Worm (Caenorhabditis elegans): ENCODE measurements around the gene trpp-12.

The trpp-12 gene

ce11 chrX:2452716-2453115 is 43.2 kb downstream of the trpp-12 start:
- TF ChIP-seq attf-5 (GFP tag; optimal IDR thresholded peaks at IDR 0.05) = no peak
- no peak for TF ChIP-seq F37B4.10 (GFP tag; IDR thresholded peaks at IDR 0.05)
- TF ChIP-seq lag-1 (GFP tag; IDR thresholded peaks at IDR 0.05) = no peak
- no peak for TF ChIP-seq lin-54 (GFP tag; optimal IDR thresholded peaks at IDR 0.05)
- TF ChIP-seq dpl-1 (GFP tag; optimal IDR thresholded peaks at IDR 0.05) = no peak
- no peak for TF ChIP-seq mes-4 (tag; optimal IDR thresholded peaks at IDR 0.05)
- TF ChIP-seq bed-1 (GFP tag; IDR thresholded peaks at IDR 0.05) = no peak
- TF ChIP-seq dox-1 (GFP tag; IDR thresholded peaks at IDR 0.05) = no peak
- TF ChIP-seq pha-4 (tag; optimal IDR thresholded peaks at IDR 0.05) = no peak
- no peak for TF ChIP-seq ceh-79 (tag; optimal IDR thresholded peaks at IDR 0.05)
- no peak for TF ChIP-seq lin-35 (GFP tag; optimal IDR thresholded peaks at IDR 0.05)
- TF ChIP-seq Y79H2A.3 (GFP tag; conservative IDR thresholded peaks at IDR 0.05) = no peak
- TF ChIP-seq nhr-27 (tag; optimal IDR thresholded peaks at IDR 0.05) = no peak
- TF ChIP-seq F33H1.4 (GFP tag; IDR thresholded peaks at IDR 0.05) = no peak
- TF ChIP-seq egl-18 (GFP tag; IDR thresholded peaks at IDR 0.05) = no peak
- no peak for TF ChIP-seq unc-62 (GFP tag; optimal IDR thresholded peaks at IDR 0.05)
- no peak for TF ChIP-seq him-1 (tag; optimal IDR thresholded peaks at IDR 0.05)
- TF ChIP-seq F57C9.4 (tag; optimal IDR thresholded peaks at IDR 0.05) = no peak

ce11 chrX:2454914-2455313 is 45.4 kb downstream of the trpp-12 start:
- no peak for TF ChIP-seq nhr-179 (tag; optimal IDR thresholded peaks at IDR 0.05)
- no peak for TF ChIP-seq cebp-1 (GFP tag; IDR thresholded peaks at IDR 0.05)
- peak; percentile 10 for TF ChIP-seq cebp-1 (tag; optimal IDR thresholded peaks at IDR 0.05)

ce11 chrX:2456141-2456540 is 46.6 kb downstream of the trpp-12 start:
- TF ChIP-seq K12H6.12 (tag; optimal IDR thresholded peaks at IDR 0.05) (peak; percentile 0), him-1 (tag; optimal IDR thresholded peaks at IDR 0.05) (no peak)

- TF ChIP-seq snpc-4 (GFP tag; optimal IDR thresholded peaks at IDR 0.05) (no peak), snpc-4 (tag; optimal IDR thresholded peaks at IDR 0.05) (no peak), dpff-1 (tag; optimal IDR thresholded peaks at IDR 0.05) (no peak), F49E8.2 (tag; optimal IDR thresholded peaks at IDR 0.05; ENCODE audit: insufficient read depth) (no peak), nhr-179 (tag; optimal IDR thresholded peaks at IDR 0.05) (no peak), ama-1 (optimal IDR thresholded peaks at IDR 0.05) (no peak), ama-1 (GFP tag; optimal IDR thresholded peaks at IDR 0.05) (no peak), somi-1 (GFP tag; optimal IDR thresholded peaks at IDR 0.05) (no peak), Y79H2A.3 (GFP tag; conservative IDR thresholded peaks at IDR 0.05) (no peak), F33H1.4 (GFP tag; IDR thresholded peaks at IDR 0.05) (no peak), tlf-1 (GFP tag; optimal IDR thresholded peaks at IDR 0.05) (no peak), attf-5 (GFP tag; optimal IDR thresholded peaks at IDR 0.05) (no peak), madf-6 (GFP tag; IDR thresholded peaks at IDR 0.05) (no peak), pha-4 (tag; optimal IDR thresholded peaks at IDR 0.05) (no peak), K12H6.12 (tag; optimal IDR thresholded peaks at IDR 0.05) (no peak), ztf-3 (GFP tag; optimal IDR thresholded peaks at IDR 0.05) (no peak), zim-3 (tag; optimal IDR thresholded peaks at IDR 0.05) (no peak), atf-7 (tag; optimal IDR thresholded peaks at IDR 0.05) (no peak), B0019.2 (GFP tag; conservative IDR thresholded peaks at IDR 0.05) (no peak), nfya-1 (tag; optimal IDR thresholded peaks at IDR 0.05; ENCODE audit: borderline replicate concordance, insufficient read depth) (no peak), C06A6.2 (GFP tag; conservative IDR thresholded peaks at IDR 0.05) (no peak), xnd-1 (tag; optimal IDR thresholded peaks at IDR 0.05) (no peak)
These were observed 48.0 kb downstream of the trpp-12 start for ce11 chrX:2457461-2457860.
